Fruit fly (Drosophila melanogaster) whole organism, embryonic: ENCODE data around the gene CG13690.
A peak's percentile ranks its signal among the peaks of the same experiment; 100 is the strongest.

Experiments used
- Blimp-1 ChIP-seq: fragments of 200-800 bp; sonication (Bioruptor generic); optimal IDR thresholded peaks from 3 replicates; lab custom pipeline; 2018; ENCODE audit warnings: missing biosample characterization, missing genetic modification characterization, mild to moderate bottlenecking, moderate library complexity, missing genetic modification reagents
- CG10431 ChIP-seq: fragments of 200-800 bp; sonication (Bioruptor generic); optimal IDR thresholded peaks from 3 replicates; lab custom pipeline; 2018; ENCODE audit warnings: missing biosample characterization, mild to moderate bottlenecking, missing genetic modification characterization
- CG12391 ChIP-seq: fragments of 200-800 bp; sonication (Bioruptor generic); optimal IDR thresholded peaks from 3 replicates; lab custom pipeline; 2018; ENCODE audit warnings: missing biosample characterization, mild to moderate bottlenecking, missing genetic modification characterization, moderate library complexity
- CG13775 ChIP-seq: fragments of 200-800 bp; sonication (Bioruptor generic); optimal IDR thresholded peaks from 3 replicates; lab custom pipeline; 2017; ENCODE audit warnings: missing biosample characterization, mild to moderate bottlenecking, missing genetic modification characterization
- CG14441 ChIP-seq: fragments of 200-800 bp; sonication (Bioruptor generic); IDR thresholded peaks from 2 replicates; pipeline ENCODE4 v1.3.6; 2022; ENCODE audit warnings: missing biosample characterization, missing genetic modification characterization
- CG17359 ChIP-seq: fragments of 200-800 bp; sonication (Bioruptor generic); optimal IDR thresholded peaks from 3 replicates; lab custom pipeline; 2018; ENCODE audit warnings: missing biosample characterization, mild to moderate bottlenecking, missing genetic modification characterization, moderate library complexity
- CG18599 ChIP-seq: fragments of 200-800 bp; sonication (Bioruptor generic); optimal IDR thresholded peaks from 3 replicates; lab custom pipeline; 2017; ENCODE audit warnings: missing biosample characterization, missing genetic modification characterization, mild to moderate bottlenecking, moderate library complexity, missing genetic modification reagents
- CG30403 ChIP-seq: fragments of 200-800 bp; sonication (Bioruptor generic); optimal IDR thresholded peaks from 3 replicates; lab custom pipeline; 2016; ENCODE audit warnings: missing biosample characterization, missing genetic modification characterization
- CG4854 ChIP-seq: fragments of 200-800 bp; sonication (Bioruptor generic); optimal IDR thresholded peaks from 2 replicates; lab custom pipeline; 2016; ENCODE audit warnings: missing biosample characterization, missing genetic modification characterization, inconsistent platforms
- CG7271 ChIP-seq: fragments of 200-800 bp; sonication (Bioruptor generic); optimal IDR thresholded peaks from 2 replicates; lab custom pipeline; 2018; ENCODE audit warnings: missing biosample characterization, mild to moderate bottlenecking, missing genetic modification characterization, moderate library complexity
- CG7745 ChIP-seq: fragments of 200-800 bp; sonication (Bioruptor generic); optimal IDR thresholded peaks from 2 replicates; lab custom pipeline; 2018; ENCODE audit warnings: missing biosample characterization, mild to moderate bottlenecking, missing genetic modification characterization, moderate library complexity
- CG7928 ChIP-seq: fragments of 200-800 bp; sonication (Bioruptor generic); optimal IDR thresholded peaks from 2 replicates; lab custom pipeline; 2017; ENCODE audit warnings: missing biosample characterization, mild to moderate bottlenecking, missing genetic modification characterization
- CHES-1-like ChIP-seq: fragments of 200-800 bp; sonication (Bioruptor generic); optimal IDR thresholded peaks from 2 replicates; lab custom pipeline; 2016; ENCODE audit warnings: missing biosample characterization, missing genetic modification characterization
- Dbx ChIP-seq: fragments of 200-800 bp; sonication (Bioruptor generic); IDR thresholded peaks from 3 replicates; pipeline ENCODE4 v1.3.6; 2022; ENCODE audit warnings: missing biosample characterization, missing genetic modification characterization
- Dip2 ChIP-seq: fragments of 200-800 bp; sonication (Bioruptor generic); IDR thresholded peaks from 2 replicates; pipeline ENCODE4 v1.3.6; 2022; ENCODE audit warnings: missing biosample characterization, missing genetic modification characterization
- Dip3 ChIP-seq: fragments of 200-800 bp; sonication (Bioruptor generic); optimal IDR thresholded peaks from 3 replicates; lab custom pipeline; 2016; ENCODE audit warnings: missing biosample characterization, missing genetic modification characterization
- HLH3B ChIP-seq: fragments of 200-800 bp; sonication (Bioruptor generic); IDR thresholded peaks from 2 replicates; pipeline ENCODE4 v1.3.6; 2022; ENCODE audit warnings: missing biosample characterization, missing genetic modification characterization
- HLH54F ChIP-seq: fragments of 200-800 bp; sonication (Bioruptor generic); optimal IDR thresholded peaks from 3 replicates; lab custom pipeline; 2016; ENCODE audit warnings: missing biosample characterization, missing genetic modification characterization
- Hey ChIP-seq: fragments of 200-800 bp; sonication (Bioruptor generic); optimal IDR thresholded peaks from 3 replicates; lab custom pipeline; 2018; ENCODE audit warnings: missing biosample characterization, mild to moderate bottlenecking, missing genetic modification characterization
- MBD-R2 ChIP-seq: fragments of 200-800 bp; sonication (Bioruptor generic); IDR thresholded peaks from 2 replicates; pipeline ENCODE4 v1.3.6; 2022; ENCODE audit warnings: missing biosample characterization, missing genetic modification characterization
- MESR4 ChIP-seq: fragments of 200-800 bp; sonication (Bioruptor generic); optimal IDR thresholded peaks from 2 replicates; lab custom pipeline; 2018; ENCODE audit warnings: missing biosample characterization, mild to moderate bottlenecking, missing genetic modification characterization, moderate library complexity
- Nf-YB ChIP-seq: fragments of 200-800 bp; sonication (Bioruptor generic); optimal IDR thresholded peaks from 3 replicates; lab custom pipeline; 2019; ENCODE audit warnings: missing biosample characterization, mild to moderate bottlenecking, missing genetic modification characterization, moderate library complexity
- Oaz ChIP-seq: fragments of 200-800 bp; sonication (Bioruptor generic); IDR thresholded peaks from 2 replicates; pipeline ENCODE4 v1.3.6; 2022; ENCODE audit warnings: missing biosample characterization, missing genetic modification characterization
- Scr ChIP-seq: fragments of 200-800 bp; sonication (Bioruptor generic); IDR thresholded peaks from 2 replicates; pipeline ENCODE4 v1.3.6; 2022; ENCODE audit warnings: missing biosample characterization, missing genetic modification characterization; ENCODE audit not compliant: partially characterized antibody
- Ssrp ChIP-seq: fragments of 200-800 bp; sonication (Bioruptor generic); optimal IDR thresholded peaks from 2 replicates; lab custom pipeline; 2018; ENCODE audit warnings: missing biosample characterization, mild to moderate bottlenecking, missing genetic modification characterization, moderate library complexity
- aop ChIP-seq: fragments of 200-800 bp; sonication (Bioruptor generic); IDR thresholded peaks from 2 replicates; pipeline ENCODE4 v1.3.6; 2022; ENCODE audit warnings: missing biosample characterization, missing genetic modification characterization
- ato ChIP-seq: fragments of 200-800 bp; sonication (Bioruptor generic); IDR thresholded peaks from 2 replicates; pipeline ENCODE4 v1.3.6; 2022; ENCODE audit warnings: missing biosample characterization, missing genetic modification characterization; ENCODE audit not compliant: partially characterized antibody
- chif ChIP-seq, 2 experiments: fragments of 200-800 bp; sonication (Bioruptor generic); optimal IDR thresholded peaks; 3 replicates each; lab custom pipeline; 2016; ENCODE audit warnings: missing biosample characterization in 2 of 2, missing genetic modification characterization in 2 of 2
- croc ChIP-seq: fragments of 200-800 bp; sonication (Bioruptor generic); conservative IDR thresholded peaks from 3 replicates; pipeline ENCODE4 v1.3.6; 2022; ENCODE audit warnings: missing biosample characterization, missing genetic modification characterization
- dimm ChIP-seq: fragments of 200-800 bp; sonication (Bioruptor generic); IDR thresholded peaks from 2 replicates; pipeline ENCODE4 v1.3.6; 2022; ENCODE audit warnings: missing biosample characterization, missing genetic modification characterization
- en ChIP-seq: fragments of 200-800 bp; sonication (Bioruptor generic); optimal IDR thresholded peaks from 2 replicates; lab custom pipeline; 2016; ENCODE audit warnings: missing biosample characterization, missing genetic modification characterization
- fu2 ChIP-seq: fragments of 200-800 bp; sonication (Bioruptor generic); optimal IDR thresholded peaks from 2 replicates; lab custom pipeline; 2016; ENCODE audit warnings: missing biosample characterization, missing genetic modification characterization
- grn ChIP-seq: fragments of 200-800 bp; sonication (Bioruptor generic); optimal IDR thresholded peaks from 3 replicates; lab custom pipeline; 2017; ENCODE audit warnings: missing biosample characterization, missing genetic modification characterization
- hth ChIP-seq: fragments of >200 bp; optimal IDR thresholded peaks from 2 replicates; lab custom pipeline; 2017; ENCODE audit warnings: inconsistent platforms
- jing ChIP-seq: fragments of 200-800 bp; sonication (Bioruptor generic); optimal IDR thresholded peaks from 2 replicates; lab custom pipeline; 2018; ENCODE audit warnings: missing biosample characterization, mild to moderate bottlenecking, missing genetic modification characterization
- ken ChIP-seq: fragments of 200-800 bp; sonication (Bioruptor generic); IDR thresholded peaks from 3 replicates; pipeline ENCODE4 v1.3.6; 2022; ENCODE audit warnings: missing biosample characterization, missing genetic modification characterization
- kni ChIP-seq: fragments of 200-800 bp; sonication (Bioruptor generic); optimal IDR thresholded peaks from 3 replicates; lab custom pipeline; 2017; ENCODE audit warnings: mild to moderate bottlenecking, missing biosample characterization, missing genetic modification reagents, missing genetic modification characterization
- lmd ChIP-seq: fragments of 200-800 bp; sonication (Bioruptor generic); IDR thresholded peaks from 2 replicates; pipeline ENCODE4 v1.3.6; 2022; ENCODE audit warnings: missing biosample characterization, missing genetic modification characterization
- nmo ChIP-seq: fragments of 200-800 bp; sonication (Bioruptor generic); optimal IDR thresholded peaks from 2 replicates; lab custom pipeline; 2018; ENCODE audit warnings: missing biosample characterization, mild to moderate bottlenecking, missing genetic modification characterization, moderate library complexity
- onecut ChIP-seq: fragments of 200-800 bp; sonication (Bioruptor generic); IDR thresholded peaks from 2 replicates; pipeline ENCODE4 v1.3.6; 2022; ENCODE audit warnings: missing biosample characterization, missing genetic modification characterization
- phol ChIP-seq: fragments of 200-800 bp; sonication (Bioruptor generic); optimal IDR thresholded peaks from 3 replicates; lab custom pipeline; 2018; ENCODE audit warnings: missing biosample characterization, mild to moderate bottlenecking, missing genetic modification characterization, moderate library complexity
- rib ChIP-seq: fragments of 200-800 bp; sonication (Bioruptor generic); IDR thresholded peaks from 2 replicates; pipeline ENCODE4 v1.3.6; 2022; ENCODE audit warnings: missing biosample characterization, missing genetic modification characterization
- ro ChIP-seq: fragments of 200-800 bp; sonication (Bioruptor generic); IDR thresholded peaks from 2 replicates; pipeline ENCODE4 v1.3.6; 2022; ENCODE audit warnings: missing biosample characterization, missing genetic modification characterization
- tio ChIP-seq: fragments of 200-800 bp; sonication (Bioruptor generic); optimal IDR thresholded peaks from 2 replicates; lab custom pipeline; 2017; ENCODE audit warnings: missing biosample characterization, missing genetic modification characterization, inconsistent platforms
- unc-4 ChIP-seq: fragments of 200-800 bp; sonication (Bioruptor generic); IDR thresholded peaks from 2 replicates; pipeline ENCODE4 v1.3.6; 2022; ENCODE audit warnings: missing biosample characterization, missing genetic modification characterization; ENCODE audit not compliant: partially characterized antibody
- vfl ChIP-seq: fragments of 200-800 bp; sonication (Bioruptor generic); optimal IDR thresholded peaks from 2 replicates; lab custom pipeline; 2016; ENCODE audit warnings: missing biosample characterization, missing genetic modification characterization
- vnd ChIP-seq: fragments of 200-800 bp; sonication (Bioruptor generic); IDR thresholded peaks from 3 replicates; pipeline ENCODE4 v1.3.6; 2022; ENCODE audit warnings: missing biosample characterization, missing genetic modification characterization; ENCODE audit not compliant: partially characterized antibody
- zfh1 ChIP-seq: fragments of 200-800 bp; sonication (Bioruptor generic); IDR thresholded peaks from 3 replicates; pipeline ENCODE4 v1.3.6; 2022; ENCODE audit warnings: missing biosample characterization, missing genetic modification characterization
- zfh2 ChIP-seq: fragments of 200-800 bp; sonication (Bioruptor generic); optimal IDR thresholded peaks from 2 replicates; lab custom pipeline; 2016; ENCODE audit warnings: missing biosample characterization, missing genetic modification characterization

Gene CG13690

DNA sequence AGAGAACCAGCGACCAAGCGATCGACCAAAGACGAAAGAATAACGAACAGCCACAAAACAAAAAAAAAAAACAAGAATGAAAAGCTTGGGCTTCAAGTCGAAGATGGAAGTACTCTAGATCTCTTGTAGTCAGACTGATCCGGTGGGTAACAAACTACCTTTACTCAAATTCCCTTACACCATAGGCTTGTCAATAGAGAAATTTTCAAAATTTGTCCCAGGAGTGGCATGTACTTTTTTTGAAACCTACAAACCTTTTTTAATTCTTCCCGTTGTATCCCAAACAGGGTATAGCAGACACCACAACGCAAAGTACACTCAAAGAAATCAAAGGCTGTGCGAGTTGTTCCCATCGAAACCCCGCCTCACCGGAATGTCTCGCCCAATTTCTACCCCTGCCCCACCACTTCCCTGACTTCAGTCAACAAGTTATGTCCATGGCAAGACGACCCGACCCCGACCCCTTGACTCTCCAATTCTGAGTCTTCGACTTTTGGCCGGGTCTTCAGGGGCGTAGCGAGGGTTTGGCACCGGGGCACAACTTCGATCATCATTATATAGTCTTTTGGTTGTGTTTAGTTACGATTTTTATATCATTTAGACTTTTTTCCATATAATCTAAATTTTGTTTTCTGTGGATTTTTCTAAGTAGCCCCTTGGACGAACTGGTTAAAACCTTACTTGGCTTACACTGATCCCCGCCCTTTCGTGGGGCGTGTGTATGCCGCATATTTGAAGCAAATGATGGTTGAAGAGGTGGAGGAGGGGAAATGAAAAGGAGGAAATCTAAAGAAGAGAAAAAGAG, 10.4 kb upstream of the CG13690 start (continued):
- TF ChIP-seq chif (GFP tag; optimal IDR thresholded peaks at IDR 0.05; lab: Kevin White, UChicago): peak; percentile 44 to 45
- no peak for TF ChIP-seq vnd
- TF ChIP-seq nmo (GFP tag; lab: Kevin White, UChicago): peak; percentile 49
- TF ChIP-seq hth (lab: Kevin White, UChicago): no peak
- peak; percentile 62; the same call in 1 of the 3 replicates for TF ChIP-seq zfh1
- no peak for TF ChIP-seq dimm (GFP tag; lab: Robert Waterston, UW)
- peak; percentile 48 for TF ChIP-seq phol
- peak; percentile 20 for TF ChIP-seq CG13775
- TF ChIP-seq Scr: no peak
- TF ChIP-seq CG18599: peak; percentile 27
- TF ChIP-seq CG30403 (GFP tag; lab: Kevin White, UChicago): peak; percentile 71
- TF ChIP-seq CG7745 (tag; lab: Kevin White, UChicago): no peak
- no peak for TF ChIP-seq Hey (tag; lab: Kevin White, UChicago)
- peak; percentile 33; the same call in 1 of the 3 replicates for TF ChIP-seq croc (GFP tag; lab: Robert Waterston, UW)
- TF ChIP-seq aop (GFP tag; lab: Robert Waterston, UW): 0 out of 2 replicates have a peak, but pooled peaks have one; percentile 32
- TF ChIP-seq CG7271 (tag; lab: Kevin White, UChicago): no peak
- TF ChIP-seq CG10431 (GFP tag; lab: Kevin White, UChicago): no peak
- 0 out of 2 replicates have a peak, but pooled peaks have one; percentile 12 for TF ChIP-seq MBD-R2
- peak; percentile 59 for TF ChIP-seq vfl (GFP tag; lab: Kevin White, UChicago)
- TF ChIP-seq Dip3 (GFP tag; lab: Kevin White, UChicago): peak; percentile 60
- TF ChIP-seq tio (GFP tag; lab: Kevin White, UChicago): peak; percentile 12
- no peak for TF ChIP-seq MESR4 (GFP tag; lab: Kevin White, UChicago)
- peak; percentile 43; the same call in 1 of the 2 replicates for TF ChIP-seq lmd (GFP tag; lab: Robert Waterston, UW)
- peak; percentile 59 for TF ChIP-seq Blimp-1 (GFP tag; lab: Kevin White, UChicago)
- TF ChIP-seq Ssrp: peak; percentile 36
- TF ChIP-seq ro (GFP tag; lab: Robert Waterston, UW): no peak
- TF ChIP-seq Nf-YB (GFP tag; lab: Kevin White, UChicago): no peak
- TF ChIP-seq Dip2 (GFP tag; lab: Robert Waterston, UW): no peak
- no peak for TF ChIP-seq Oaz (GFP tag; lab: Robert Waterston, UW)
- TF ChIP-seq HLH54F (GFP tag; lab: Kevin White, UChicago): peak; percentile 37
- TF ChIP-seq jing: peak; percentile 1
- peak; percentile 43 for TF ChIP-seq zfh2 (GFP tag; lab: Kevin White, UChicago)
- no peak for TF ChIP-seq en
- peak; percentile 59; the same call in 1 of the 3 replicates for TF ChIP-seq ken (GFP tag; lab: Robert Waterston, UW)
- TF ChIP-seq ato (GFP tag; lab: Robert Waterston, UW): no peak
- TF ChIP-seq fu2 (GFP tag; lab: Kevin White, UChicago): no peak
- TF ChIP-seq CG12391 (tag; lab: Kevin White, UChicago): peak; percentile 62
- no peak for TF ChIP-seq grn (GFP tag; lab: Kevin White, UChicago)
- peak; percentile 12 for TF ChIP-seq CG4854 (GFP tag; lab: Kevin White, UChicago)
- no peak for TF ChIP-seq CG14441 (GFP tag; lab: Robert Waterston, UW)
- TF ChIP-seq onecut (GFP tag; lab: Robert Waterston, UW): 0 out of 2 replicates have a peak, but pooled peaks have one; percentile 6
- peak; percentile 35 for TF ChIP-seq CHES-1-like (GFP tag; lab: Kevin White, UChicago)
- no peak for TF ChIP-seq CG7928 (GFP tag; lab: Kevin White, UChicago)
- TF ChIP-seq CG17359 (tag; lab: Kevin White, UChicago): peak; percentile 7
- TF ChIP-seq Dbx (GFP tag; lab: Robert Waterston, UW): 0 out of 3 replicates have a peak, but pooled peaks have one; percentile 23
- TF ChIP-seq rib: peak; percentile 55
- TF ChIP-seq unc-4 (GFP tag; lab: Robert Waterston, UW): no peak
- TF ChIP-seq HLH3B: peak; percentile 37; the same call in 1 of the 2 replicates
- peak; percentile 62 for TF ChIP-seq kni
